Worm (Caenorhabditis elegans): Measurements from ENCODE around the gene K07F5.22.

DNA sequence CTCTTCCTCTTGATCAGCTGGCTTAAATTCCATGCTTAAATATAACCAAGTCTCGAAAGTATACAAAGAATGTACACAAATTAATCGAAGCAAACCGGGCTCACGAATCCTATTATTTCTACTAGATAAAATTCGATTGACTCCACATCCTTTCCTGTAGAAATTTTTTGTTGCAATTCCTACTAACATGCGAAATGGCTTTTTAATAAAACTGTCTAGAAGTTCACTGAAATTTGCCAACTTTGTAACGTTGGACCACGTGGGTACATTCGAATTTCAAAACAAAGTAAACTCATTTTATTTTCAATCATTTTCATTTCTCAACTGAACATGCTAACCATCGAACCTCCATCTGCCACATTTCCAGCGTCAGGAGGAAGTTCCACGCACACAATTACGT is 30.2 kb downstream of the K07F5.22 start, which contains the start of gene ssp-32:
- TF ChIP-seq hlh-30 (tag; optimal IDR thresholded peaks at IDR 0.05; ENCODE audit: insufficient read depth) (no peak), ZK546.5 (tag; optimal IDR thresholded peaks at IDR 0.05) (no peak), zfp-2 (tag; optimal IDR thresholded peaks at IDR 0.05) (no peak), lsy-2 (tag; optimal IDR thresholded peaks at IDR 0.05) (no peak), ama-1 (optimal IDR thresholded peaks at IDR 0.05) (no peak), zag-1 (tag; optimal IDR thresholded peaks at IDR 0.05) (no peak), ztf-11 (tag; optimal IDR thresholded peaks at IDR 0.05) (no peak), ceh-82 (tag; optimal IDR thresholded peaks at IDR 0.05) (no peak), lin-1 (GFP tag; IDR thresholded peaks at IDR 0.05) (no peak), hmg-1.1 (GFP tag; IDR thresholded peaks at IDR 0.05) (no peak), mep-1 (tag; optimal IDR thresholded peaks at IDR 0.05) (no peak), nhr-76 (tag; optimal IDR thresholded peaks at IDR 0.05) (no peak), daf-12 (tag; optimal IDR thresholded peaks at IDR 0.05) (no peak)

All from whole organism, L4 larva.